Worm (Caenorhabditis elegans): ENCODE data around the gene asm-1.

DNA sequence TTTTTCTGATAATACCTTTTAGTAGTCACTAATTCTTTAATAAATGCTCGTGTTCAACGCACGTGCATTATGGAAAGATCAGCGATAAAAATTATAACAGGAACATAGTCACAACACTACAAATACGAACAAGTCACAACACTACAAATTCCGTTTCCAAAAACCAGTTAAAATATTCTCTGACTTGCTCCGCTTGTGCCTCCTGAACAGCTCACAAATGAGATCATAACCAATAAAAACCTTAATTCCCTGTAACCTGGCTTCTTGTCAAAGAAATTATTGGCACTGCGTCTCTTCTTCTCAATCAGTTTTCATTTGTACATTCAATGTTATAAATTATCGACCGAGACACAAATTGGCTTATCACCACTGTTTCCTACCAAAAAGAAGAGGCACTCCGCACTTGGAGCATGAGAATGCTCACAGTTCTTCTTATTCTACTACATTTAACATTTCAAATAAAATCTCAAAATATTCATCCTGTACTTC, 9.5 kb downstream of the asm-1 start, which contains the start of gene B0252.1:
- no peak for TF ChIP-seq R02D3.7 (tag; optimal IDR thresholded peaks at IDR 0.05)
- TF ChIP-seq aly-2 (tag; optimal IDR thresholded peaks at IDR 0.05) = no peak
